Worm (Caenorhabditis elegans) whole organism, late embryonic: ENCODE results near the gene pqn-2.

Experiments
- C08G9.2 ChIP-seq: sonication (generic microtip); optimal IDR thresholded peaks from 2 replicates; lab custom pipeline; 2016; ENCODE audit warnings: mild to moderate bottlenecking, missing genetic modification characterization, moderate library complexity, missing compliant biosample characterization
- F13H6.1 ChIP-seq: sonication (generic microtip); optimal IDR thresholded peaks from 2 replicates; lab custom pipeline; 2016; ENCODE audit warnings: missing genetic modification characterization, missing compliant biosample characterization
- K02D7.2 ChIP-seq: sonication (generic microtip); optimal IDR thresholded peaks from 2 replicates; lab custom pipeline; 2017; ENCODE audit warnings: mild to moderate bottlenecking, missing genetic modification characterization, missing compliant biosample characterization
- K09A11.1 ChIP-seq: sonication (generic microtip); optimal IDR thresholded peaks from 2 replicates; lab custom pipeline; 2017; ENCODE audit warnings: antibody characterized with exemption, mild to moderate bottlenecking, missing genetic modification characterization, missing compliant biosample characterization; ENCODE audit not compliant: insufficient read depth
- T23F11.4 ChIP-seq: fragments of 200-800 bp; sonication (Bioruptor generic); optimal IDR thresholded peaks from 2 replicates; lab custom pipeline; 2018; ENCODE audit warnings: mild to moderate bottlenecking, missing genetic modification characterization, missing compliant biosample characterization
- Y22D7AL.16 ChIP-seq: sonication (generic microtip); optimal IDR thresholded peaks from 2 replicates; lab custom pipeline; 2016; ENCODE audit warnings: missing genetic modification characterization, missing compliant biosample characterization
- ceh-2 ChIP-seq: sonication (generic microtip); optimal IDR thresholded peaks from 2 replicates; lab custom pipeline; 2016; ENCODE audit warnings: missing genotype, missing genetic modification characterization, missing compliant biosample characterization
- ceh-22 ChIP-seq: sonication (generic microtip); optimal IDR thresholded peaks from 2 replicates; lab custom pipeline; 2017; ENCODE audit warnings: missing biosample characterization, missing genetic modification characterization
- ceh-45 ChIP-seq: fragments of 200-800 bp; sonication (Bioruptor generic); IDR thresholded peaks from 2 replicates; pipeline ENCODE4 v1.3.6; 2022; ENCODE audit warnings: missing genetic modification reagents, missing genetic modification characterization, missing compliant biosample characterization
- ceh-48 ChIP-seq: sonication (generic microtip); optimal IDR thresholded peaks from 2 replicates; lab custom pipeline; 2016; ENCODE audit warnings: missing genetic modification characterization, inconsistent platforms, missing compliant biosample characterization
- ceh-6 ChIP-seq: fragments of 200-800 bp; sonication (Bioruptor generic); optimal IDR thresholded peaks from 2 replicates; lab custom pipeline; 2018; ENCODE audit warnings: mild to moderate bottlenecking, missing genetic modification characterization, missing compliant biosample characterization
- dve-1 ChIP-seq: sonication (generic microtip); optimal IDR thresholded peaks from 2 replicates; lab custom pipeline; 2017; ENCODE audit warnings: antibody characterized with exemption, mild to moderate bottlenecking, missing genetic modification characterization, missing compliant biosample characterization
- eyg-1 ChIP-seq: sonication (generic microtip); optimal IDR thresholded peaks from 2 replicates; lab custom pipeline; 2016; ENCODE audit warnings: missing genotype, missing genetic modification characterization, missing compliant biosample characterization
- hlh-15 ChIP-seq: sonication (generic microtip); optimal IDR thresholded peaks from 2 replicates; lab custom pipeline; 2016; ENCODE audit warnings: missing genetic modification characterization, missing compliant biosample characterization
- hlh-6 ChIP-seq: sonication (generic microtip); optimal IDR thresholded peaks from 2 replicates; lab custom pipeline; 2016; ENCODE audit warnings: missing genotype, missing genetic modification characterization, missing compliant biosample characterization
- hlh-8 ChIP-seq: sonication (generic microtip); optimal IDR thresholded peaks from 2 replicates; lab custom pipeline; 2016; ENCODE audit warnings: missing genotype, missing genetic modification characterization, missing compliant biosample characterization
- lim-6 ChIP-seq: sonication (generic microtip); optimal IDR thresholded peaks from 2 replicates; lab custom pipeline; 2016; ENCODE audit warnings: missing genetic modification characterization, missing compliant biosample characterization
- lin-11 ChIP-seq: fragments of 200-800 bp; sonication (Bioruptor generic); optimal IDR thresholded peaks from 2 replicates; lab custom pipeline; 2018; ENCODE audit warnings: mild to moderate bottlenecking, missing genetic modification characterization, missing compliant biosample characterization
- madf-2 ChIP-seq: sonication (generic microtip); optimal IDR thresholded peaks from 2 replicates; lab custom pipeline; 2017; ENCODE audit warnings: missing genetic modification characterization, missing compliant biosample characterization
- mec-3 ChIP-seq: sonication (generic microtip); optimal IDR thresholded peaks from 2 replicates; lab custom pipeline; 2016; ENCODE audit warnings: borderline replicate concordance, missing genetic modification characterization, missing compliant biosample characterization
- nfya-1 ChIP-seq: sonication (generic microtip); optimal IDR thresholded peaks from 2 replicates; lab custom pipeline; 2017; ENCODE audit warnings: missing genetic modification characterization, mild to moderate bottlenecking, missing compliant biosample characterization, antibody characterized with exemption, moderate library complexity
- nhr-11 ChIP-seq: fragments of 150-350 bp; optimal IDR thresholded peaks from 2 replicates; lab custom pipeline; 2014; ENCODE audit warnings: missing biosample characterization, missing genetic modification characterization
- nhr-232 ChIP-seq: sonication (generic microtip); optimal IDR thresholded peaks from 2 replicates; lab custom pipeline; 2016; ENCODE audit warnings: missing genetic modification characterization, missing compliant biosample characterization
- npax-4 ChIP-seq: sonication (generic microtip); optimal IDR thresholded peaks from 2 replicates; lab custom pipeline; 2016; ENCODE audit warnings: missing genetic modification characterization, missing compliant biosample characterization
- pag-3 ChIP-seq: sonication (generic microtip); optimal IDR thresholded peaks from 2 replicates; lab custom pipeline; 2016; ENCODE audit warnings: missing compliant biosample characterization, missing genetic modification characterization, borderline replicate concordance
- pha-2 ChIP-seq: sonication (generic microtip); optimal IDR thresholded peaks from 2 replicates; lab custom pipeline; 2017; ENCODE audit warnings: mild to moderate bottlenecking, missing genetic modification characterization, missing compliant biosample characterization
- pros-1 ChIP-seq: fragments of 150-350 bp; optimal IDR thresholded peaks from 2 replicates; lab custom pipeline; 2014; ENCODE audit warnings: missing biosample characterization, missing genetic modification reagents, missing genetic modification characterization
- rnt-1 ChIP-seq: sonication (generic microtip); optimal IDR thresholded peaks from 2 replicates; lab custom pipeline; 2016; ENCODE audit warnings: missing genetic modification characterization, missing compliant biosample characterization
- sdc-2 ChIP-seq: sonication (generic microtip); optimal IDR thresholded peaks from 2 replicates; lab custom pipeline; 2016; ENCODE audit warnings: missing genotype, missing genetic modification characterization, missing compliant biosample characterization
- sox-2 ChIP-seq: fragments of 200-800 bp; sonication (Bioruptor generic); IDR thresholded peaks from 2 replicates; pipeline ENCODE4 v1.3.6; 2022; ENCODE audit warnings: missing genetic modification reagents, missing genetic modification characterization, missing compliant biosample characterization
- syd-9 ChIP-seq: sonication (generic microtip); optimal IDR thresholded peaks from 2 replicates; lab custom pipeline; 2016; ENCODE audit warnings: mild to moderate bottlenecking, missing genetic modification characterization, moderate library complexity, missing compliant biosample characterization
- tbx-2 ChIP-seq: sonication (generic microtip); optimal IDR thresholded peaks from 2 replicates; lab custom pipeline; 2016; ENCODE audit warnings: missing genetic modification characterization, missing compliant biosample characterization
- ttx-3 ChIP-seq: sonication (generic microtip); optimal IDR thresholded peaks from 2 replicates; lab custom pipeline; 2016; ENCODE audit warnings: missing genetic modification reagents, missing genetic modification characterization, missing compliant biosample characterization
- unc-3 ChIP-seq, 2 experiments: fragments of 200-800 bp in 1 of 2; sonication (Bioruptor generic) in 1 of 2; sonication (generic microtip) in 1 of 2; conservative IDR thresholded peaks in 1 of 2; optimal IDR thresholded peaks in 1 of 2; 2 replicates each; pipeline versions ENCODE4 v1.3.6 to Lab custom; 2016 to 2022; ENCODE audit warnings: missing compliant biosample characterization in 2 of 2, missing genetic modification characterization in 2 of 2, missing genetic modification reagents in 1 of 2
- unc-42 ChIP-seq: sonication (generic microtip); optimal IDR thresholded peaks from 2 replicates; lab custom pipeline; 2016; ENCODE audit warnings: missing genotype, missing genetic modification characterization, missing compliant biosample characterization
- unc-55 ChIP-seq: sonication (generic microtip); optimal IDR thresholded peaks from 2 replicates; lab custom pipeline; 2017; ENCODE audit warnings: missing biosample characterization, missing genetic modification reagents, missing genetic modification characterization
- unc-86 ChIP-seq: sonication (generic microtip); optimal IDR thresholded peaks from 2 replicates; lab custom pipeline; 2016; ENCODE audit warnings: missing genetic modification characterization, missing compliant biosample characterization

pqn-2 gene

DNA sequence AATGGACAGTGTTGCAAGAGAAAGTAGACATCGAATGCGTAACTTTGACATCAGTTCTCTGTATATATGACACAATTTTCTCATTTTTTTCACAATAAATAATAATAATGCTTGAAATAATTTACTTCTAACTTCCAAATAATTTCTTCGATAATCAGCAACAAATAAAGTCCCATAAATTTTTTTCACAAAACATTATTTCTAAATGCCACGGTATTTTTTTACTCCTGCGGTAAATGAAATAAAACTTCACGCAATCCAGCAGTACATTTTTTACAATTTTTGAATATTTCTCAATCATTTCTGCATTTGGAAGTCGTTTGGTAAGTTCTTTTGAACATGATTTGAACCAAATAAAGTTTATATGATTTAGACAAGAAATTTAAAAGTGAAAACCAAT, 1.7 kb downstream of the pqn-2 start, which contains the start of gene spe-10:
spe-10 (plus strand) TSS at position 301 of the 400 bp plus-strand sequence.
- no peak for TF ChIP-seq ceh-6 (GFP tag; lab: Kevin White, UChicago)
- no peak for TF ChIP-seq ceh-48
- TF ChIP-seq ceh-45 (GFP tag; lab: Robert Waterston, UW) = no peak
- TF ChIP-seq rnt-1 (tag; lab: Kevin White, UChicago) = no peak
- TF ChIP-seq madf-2 = no peak
- no peak for TF ChIP-seq dve-1 (tag; lab: Kevin White, UChicago)
- TF ChIP-seq nhr-11 (tag; lab: Kevin White, UChicago) = no peak
- no peak for TF ChIP-seq mec-3 (tag; lab: Kevin White, UChicago)
- no peak for TF ChIP-seq sox-2 (GFP tag; lab: Robert Waterston, UW)
- no peak for TF ChIP-seq unc-3 (GFP tag; conservative IDR thresholded peaks at IDR 0.05; lab: Robert Waterston, UW)
- no peak for TF ChIP-seq unc-3 (tag; optimal IDR thresholded peaks at IDR 0.05; lab: Kevin White, UChicago)
- no peak for TF ChIP-seq C08G9.2
- no peak for TF ChIP-seq sdc-2 (tag; lab: Kevin White, UChicago)
- no peak for TF ChIP-seq unc-55 (GFP tag; lab: Kevin White, UChicago)
- TF ChIP-seq ceh-22 = no peak
- no peak for TF ChIP-seq pha-2 (tag; lab: Kevin White, UChicago)
- no peak for TF ChIP-seq pag-3 (tag; lab: Kevin White, UChicago)
- no peak for TF ChIP-seq syd-9 (tag; lab: Kevin White, UChicago)
- TF ChIP-seq lin-11 (tag; lab: Kevin White, UChicago) = no peak
- no peak for TF ChIP-seq eyg-1 (tag; lab: Kevin White, UChicago)

- TF ChIP-seq ceh-22 (no peak), T23F11.4 (GFP tag; lab: Kevin White, UChicago) (no peak), Y22D7AL.16 (no peak), eyg-1 (tag; lab: Kevin White, UChicago) (no peak), ceh-6 (GFP tag; lab: Kevin White, UChicago) (no peak), lin-11 (tag; lab: Kevin White, UChicago) (no peak), unc-3 (GFP tag; conservative IDR thresholded peaks at IDR 0.05; lab: Robert Waterston, UW) (no peak), unc-3 (tag; optimal IDR thresholded peaks at IDR 0.05; lab: Kevin White, UChicago) (no peak), npax-4 (tag; lab: Kevin White, UChicago) (no peak), ceh-2 (tag; lab: Kevin White, UChicago) (no peak), hlh-15 (no peak), dve-1 (tag; lab: Kevin White, UChicago) (no peak), pros-1 (tag; lab: Kevin White, UChicago) (no peak), ceh-48 (no peak), tbx-2 (tag; lab: Kevin White, UChicago) (no peak), K09A11.1 (tag; lab: Kevin White, UChicago) (no peak), K02D7.2 (tag; lab: Kevin White, UChicago) (no peak)
These were observed 5.2 kb downstream of the pqn-2 start for ce11 chrV:10387412-10387811.

DNA sequence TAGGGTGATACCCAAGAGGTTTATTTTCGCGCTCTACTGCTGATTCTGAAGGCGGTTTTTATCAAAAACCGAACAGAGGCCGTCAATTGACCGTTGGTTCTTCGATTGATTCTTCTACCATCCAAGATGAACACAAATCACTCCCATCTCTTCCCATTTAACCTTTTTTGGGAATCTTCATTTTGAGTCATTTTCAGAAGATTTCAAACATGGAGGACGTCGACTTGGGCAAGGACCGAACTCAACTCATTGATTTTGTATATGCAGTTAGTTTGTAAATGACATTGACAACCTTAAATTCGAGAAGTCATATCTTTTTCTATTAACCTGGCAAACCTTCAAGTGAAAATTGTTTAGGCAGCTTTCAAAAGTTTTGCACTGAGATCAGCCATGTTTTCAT, 6.1 kb downstream of the pqn-2 start, which contains the start of gene AC3.5:
AC3.5 (plus strand) TSS at position 210 of the 400 bp plus-strand sequence.
- TF ChIP-seq lin-11 (tag; lab: Kevin White, UChicago) (no peak), pha-2 (tag; lab: Kevin White, UChicago) (no peak), nhr-232 (tag; lab: Kevin White, UChicago) (no peak), eyg-1 (tag; lab: Kevin White, UChicago) (no peak), ttx-3 (tag; lab: Kevin White, UChicago) (no peak), madf-2 (no peak), K02D7.2 (tag; lab: Kevin White, UChicago) (no peak), dve-1 (tag; lab: Kevin White, UChicago) (no peak), ceh-6 (GFP tag; lab: Kevin White, UChicago) (no peak), unc-42 (tag; lab: Kevin White, UChicago) (no peak), unc-55 (GFP tag; lab: Kevin White, UChicago) (no peak), hlh-6 (tag; lab: Kevin White, UChicago) (no peak), nfya-1 (tag; lab: Kevin White, UChicago) (no peak), lim-6 (tag; lab: Kevin White, UChicago) (no peak), hlh-8 (tag; lab: Kevin White, UChicago) (no peak), unc-86 (tag; lab: Kevin White, UChicago) (no peak), F13H6.1 (tag; lab: Kevin White, UChicago) (no peak), K09A11.1 (tag; lab: Kevin White, UChicago) (no peak), unc-3 (GFP tag; conservative IDR thresholded peaks at IDR 0.05; lab: Robert Waterston, UW) (no peak), unc-3 (tag; optimal IDR thresholded peaks at IDR 0.05; lab: Kevin White, UChicago) (no peak)
